Worm (Caenorhabditis elegans) whole organism, L3 larva: Measurements from ENCODE around the gene chpf-2.

Experiments
- R02D3.7 ChIP-seq: fragments of 150-350 bp; optimal IDR thresholded peaks from 2 replicates; lab custom pipeline; 2014; ENCODE audit warnings: missing biosample characterization, missing genetic modification characterization
- aly-2 ChIP-seq: fragments of 150-350 bp; optimal IDR thresholded peaks from 2 replicates; lab custom pipeline; 2014; ENCODE audit warnings: missing biosample characterization, missing genetic modification characterization
- ama-1 ChIP-seq: fragments of 150-350 bp; optimal IDR thresholded peaks from 2 replicates; lab custom pipeline; 2018
- ceh-16 ChIP-seq: sonication (generic microtip); optimal IDR thresholded peaks from 2 replicates; lab custom pipeline; 2017; ENCODE audit warnings: missing biosample characterization, missing genetic modification characterization
- ceh-28 ChIP-seq: fragments of 150-350 bp; optimal IDR thresholded peaks from 2 replicates; lab custom pipeline; 2014; ENCODE audit warnings: missing biosample characterization, missing genetic modification reagents, missing genetic modification characterization
- ceh-9 ChIP-seq: sonication (generic microtip); optimal IDR thresholded peaks from 2 replicates; lab custom pipeline; 2018; ENCODE audit warnings: missing biosample characterization, missing genetic modification characterization
- daf-12 ChIP-seq: fragments of 150-350 bp; optimal IDR thresholded peaks from 2 replicates; lab custom pipeline; 2014; ENCODE audit warnings: missing biosample characterization, missing genetic modification reagents, missing genetic modification characterization
- egl-27 ChIP-seq: sonication (generic microtip); optimal IDR thresholded peaks from 4 replicates; lab custom pipeline; 2017; ENCODE audit warnings: missing biosample characterization, missing genetic modification reagents, missing genetic modification characterization
- egl-5 ChIP-seq: fragments of 150-350 bp; optimal IDR thresholded peaks from 2 replicates; lab custom pipeline; 2017; ENCODE audit warnings: missing biosample characterization, missing genetic modification reagents, missing genetic modification characterization, inconsistent platforms
- elt-1 ChIP-seq: fragments of 150-350 bp; optimal IDR thresholded peaks from 2 replicates; lab custom pipeline; 2014; ENCODE audit warnings: missing biosample characterization, missing genetic modification characterization
- elt-2 ChIP-seq: sonication (generic microtip); optimal IDR thresholded peaks from 2 replicates; lab custom pipeline; 2016; ENCODE audit warnings: missing genetic modification reagents, mild to moderate bottlenecking, missing genetic modification characterization, missing compliant biosample characterization
- elt-3 ChIP-seq, 3 experiments: fragments of 150-350 bp in 1 of 3; sonication (generic microtip) in 2 of 3; optimal IDR thresholded peaks; 2 replicates in 2 of 3; 4 replicates in 1 of 3; lab custom pipeline; 2014 to 2017; ENCODE audit warnings: missing biosample characterization in 3 of 3, missing genetic modification characterization in 3 of 3
- eor-1 ChIP-seq, 2 experiments: fragments of 150-350 bp; optimal IDR thresholded peaks; 2 replicates each; lab custom pipeline; 2014 to 2018; ENCODE audit warnings: missing biosample characterization in 2 of 2, missing genetic modification characterization in 2 of 2
- fkh-2 ChIP-seq: fragments of 150-350 bp; optimal IDR thresholded peaks from 2 replicates; lab custom pipeline; 2014; ENCODE audit warnings: missing biosample characterization, missing genetic modification reagents, missing genetic modification characterization
- fos-1 ChIP-seq: fragments of 150-350 bp; optimal IDR thresholded peaks from 2 replicates; lab custom pipeline; 2014; ENCODE audit warnings: missing biosample characterization, missing genetic modification characterization
- hmg-11 ChIP-seq: sonication (generic microtip); optimal IDR thresholded peaks from 2 replicates; lab custom pipeline; 2016; ENCODE audit warnings: missing genetic modification characterization, missing compliant biosample characterization
- lsy-12 ChIP-seq: sonication (generic microtip); optimal IDR thresholded peaks from 2 replicates; lab custom pipeline; 2016; ENCODE audit warnings: mild to moderate bottlenecking, missing genetic modification characterization, missing compliant biosample characterization
- mdl-1 ChIP-seq: fragments of 150-350 bp; optimal IDR thresholded peaks from 2 replicates; lab custom pipeline; 2014; ENCODE audit warnings: missing biosample characterization, missing genetic modification characterization
- mml-1 ChIP-seq: fragments of 150-350 bp; sonication (generic microtip); optimal IDR thresholded peaks from 3 replicates; lab custom pipeline; 2014; ENCODE audit warnings: missing biosample characterization, missing genetic modification characterization
- nfya-1 ChIP-seq: sonication (generic microtip); optimal IDR thresholded peaks from 2 replicates; lab custom pipeline; 2017; ENCODE audit warnings: missing genetic modification characterization, mild to moderate bottlenecking, missing compliant biosample characterization, antibody characterized with exemption, moderate library complexity; ENCODE audit not compliant: insufficient read depth
- nhr-11 ChIP-seq: fragments of 150-350 bp; optimal IDR thresholded peaks from 2 replicates; lab custom pipeline; 2014; ENCODE audit warnings: missing biosample characterization, missing genetic modification characterization
- nhr-23 ChIP-seq: fragments of 150-350 bp; optimal IDR thresholded peaks from 2 replicates; lab custom pipeline; 2014; ENCODE audit warnings: missing biosample characterization, missing genetic modification reagents, missing genetic modification characterization
- nhr-237 ChIP-seq: fragments of 150-350 bp; optimal IDR thresholded peaks from 2 replicates; lab custom pipeline; 2014; ENCODE audit warnings: missing biosample characterization, missing genetic modification characterization
- nhr-25 ChIP-seq: sonication (generic microtip); optimal IDR thresholded peaks from 2 replicates; lab custom pipeline; 2017; ENCODE audit warnings: missing biosample characterization, missing genetic modification characterization
- nhr-28 ChIP-seq: fragments of 150-350 bp; optimal IDR thresholded peaks from 2 replicates; lab custom pipeline; 2014; ENCODE audit warnings: missing biosample characterization, missing genetic modification characterization
- nhr-43 ChIP-seq: sonication (generic microtip); optimal IDR thresholded peaks from 2 replicates; lab custom pipeline; 2016; ENCODE audit warnings: mild to moderate bottlenecking, missing genetic modification characterization, missing compliant biosample characterization; ENCODE audit not compliant: poor library complexity, severe bottlenecking
- nhr-67 ChIP-seq: fragments of 150-350 bp; optimal IDR thresholded peaks from 2 replicates; lab custom pipeline; 2014; ENCODE audit warnings: missing biosample characterization, missing genetic modification characterization
- nhr-76 ChIP-seq: fragments of 150-350 bp; sonication (generic microtip); optimal IDR thresholded peaks from 5 replicates; lab custom pipeline; 2014; ENCODE audit warnings: missing biosample characterization, missing genetic modification characterization
- skn-1 ChIP-seq: fragments of 150-350 bp; optimal IDR thresholded peaks from 2 replicates; lab custom pipeline; 2014; ENCODE audit warnings: missing biosample characterization, missing genetic modification characterization
- snpc-4 ChIP-seq: fragments of 150-350 bp; optimal IDR thresholded peaks from 2 replicates; lab custom pipeline; 2014; ENCODE audit warnings: missing biosample characterization, missing genetic modification characterization
- tbx-2 ChIP-seq: sonication (generic microtip); optimal IDR thresholded peaks from 2 replicates; lab custom pipeline; 2016; ENCODE audit warnings: mild to moderate bottlenecking, missing genetic modification characterization, missing compliant biosample characterization
- zag-1 ChIP-seq: fragments of 150-350 bp; optimal IDR thresholded peaks from 2 replicates; lab custom pipeline; 2014; ENCODE audit warnings: missing biosample characterization, missing genetic modification characterization
- ztf-11 ChIP-seq: fragments of 150-350 bp; optimal IDR thresholded peaks from 2 replicates; lab custom pipeline; 2014; ENCODE audit warnings: missing biosample characterization, missing genetic modification characterization
- ztf-4 ChIP-seq: fragments of 150-350 bp; optimal IDR thresholded peaks from 2 replicates; lab custom pipeline; 2014; ENCODE audit warnings: missing biosample characterization, missing genetic modification characterization

Gene chpf-2

ce11 chrV:3039282-3039681 is at the start of gene chpf-2:
Gene chpf-2 (minus strand): TSS chrV:3039382.
- TF ChIP-seq egl-27 (tag; lab: Kevin White, UChicago) (no peak), aly-2 (no peak), ceh-16 (no peak), nhr-23 (tag; lab: Kevin White, UChicago) (no peak), nhr-67 (tag; lab: Kevin White, UChicago) (no peak), nhr-25 (tag; lab: Kevin White, UChicago) (no peak), zag-1 (tag; lab: Kevin White, UChicago) (no peak), nhr-11 (no peak), nhr-76 (tag; lab: Kevin White, UChicago) (no peak), mml-1 (tag; lab: Kevin White, UChicago) (no peak), fkh-2 (tag; lab: Kevin White, UChicago) (no peak), lsy-12 (tag; lab: Kevin White, UChicago) (no peak), ztf-4 (no peak)

DNA sequence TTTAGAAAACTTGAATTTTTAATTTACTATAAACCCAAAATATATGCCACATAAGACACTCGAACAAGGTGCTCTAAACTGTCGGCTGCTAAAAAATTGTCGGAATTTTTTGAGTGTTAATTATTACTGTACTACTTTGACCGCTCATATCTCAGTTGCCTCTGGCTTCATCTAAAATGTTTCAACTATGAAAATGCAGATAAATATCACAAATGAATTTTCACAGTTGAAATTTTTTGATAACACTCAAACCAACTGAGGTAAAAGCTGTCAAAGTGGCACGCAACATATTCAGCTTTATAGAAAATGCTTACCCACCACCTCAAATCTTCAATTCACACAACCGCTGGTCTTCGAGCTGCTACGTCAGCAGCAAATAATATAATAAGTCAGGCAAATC is 49.6 kb upstream of the chpf-2 start, which contains the start of gene acs-21:
TSS of gene acs-21 (plus strand) at position 301 of the 400 bp plus-strand sequence.
- no peak for TF ChIP-seq skn-1 (tag; lab: Kevin White, UChicago)
- no peak for TF ChIP-seq ceh-9 (tag; lab: Kevin White, UChicago)
- no peak for TF ChIP-seq elt-3 (tag; optimal IDR thresholded peaks at IDR 0.05; lab: Kevin White, UChicago)

ce11 chrV:3086260-3086659 is 47.1 kb upstream of the chpf-2 start, which contains the start of gene srt-8:
Gene srt-8 (plus strand): TSS chrV:3086560.
- TF ChIP-seq nhr-28 (tag; lab: Kevin White, UChicago), result no peak
- no peak for TF ChIP-seq skn-1 (tag; lab: Kevin White, UChicago)
- no peak for TF ChIP-seq elt-1
- TF ChIP-seq snpc-4, result no peak
- no peak for TF ChIP-seq ceh-9 (tag; lab: Kevin White, UChicago)
- TF ChIP-seq nhr-43 (tag; lab: Kevin White, UChicago), result no peak
- TF ChIP-seq nfya-1, result no peak
- no peak for TF ChIP-seq daf-12 (tag; lab: Kevin White, UChicago)
- no peak for TF ChIP-seq nhr-23 (tag; lab: Kevin White, UChicago)
- no peak for TF ChIP-seq ztf-11 (tag; lab: Kevin White, UChicago)
- no peak for TF ChIP-seq mdl-1 (tag; lab: Kevin White, UChicago)
- TF ChIP-seq ceh-28 (tag; lab: Kevin White, UChicago), result no peak
- no peak for TF ChIP-seq nhr-25 (tag; lab: Kevin White, UChicago)
- no peak for TF ChIP-seq hmg-11 (tag; lab: Kevin White, UChicago)
- no peak for TF ChIP-seq elt-2 (tag; lab: Kevin White, UChicago)
- no peak for TF ChIP-seq nhr-11
- no peak for TF ChIP-seq R02D3.7 (tag; lab: Kevin White, UChicago)
- TF ChIP-seq nhr-237 (tag; lab: Kevin White, UChicago), result no peak

DNA sequence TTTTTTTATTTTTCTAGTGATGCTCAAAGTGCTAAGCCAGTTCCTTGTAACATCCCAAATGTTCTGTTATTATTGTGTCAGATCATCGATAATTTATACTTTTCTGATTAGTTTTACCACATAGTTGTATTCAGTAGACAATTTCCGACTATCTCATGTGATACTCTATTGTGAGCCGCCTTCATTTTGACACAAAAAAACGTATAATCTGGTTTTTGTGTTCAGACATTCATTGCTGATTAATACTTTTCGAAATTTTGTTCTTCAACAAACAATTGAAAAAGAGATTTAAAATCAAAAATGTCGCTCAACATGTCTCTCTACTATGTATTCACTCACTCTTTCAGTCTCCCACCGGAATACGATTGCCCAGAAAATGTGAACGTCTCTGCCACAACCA is 42.3 kb upstream of the chpf-2 start, which contains the start of gene srt-7:
TSS of gene srt-7 (plus strand) at position 301 of the 400 bp plus-strand sequence.
- TF ChIP-seq mml-1 (tag; lab: Kevin White, UChicago) (no peak), nhr-28 (tag; lab: Kevin White, UChicago) (no peak), ceh-28 (tag; lab: Kevin White, UChicago) (no peak), egl-5 (tag; lab: Kevin White, UChicago) (no peak), mdl-1 (tag; lab: Kevin White, UChicago) (no peak), tbx-2 (tag; lab: Kevin White, UChicago) (no peak), zag-1 (tag; lab: Kevin White, UChicago) (no peak), nhr-237 (tag; lab: Kevin White, UChicago) (no peak), fkh-2 (tag; lab: Kevin White, UChicago) (no peak), egl-27 (tag; lab: Kevin White, UChicago) (no peak), eor-1 (tag; optimal IDR thresholded peaks at IDR 0.05; lab: Kevin White, UChicago) (no peak), ama-1 (lab: Kevin White, UChicago) (no peak), lsy-12 (tag; lab: Kevin White, UChicago) (no peak), R02D3.7 (tag; lab: Kevin White, UChicago) (no peak), fos-1 (no peak), ztf-4 (no peak), elt-3 (tag; optimal IDR thresholded peaks at IDR 0.05; lab: Kevin White, UChicago) (no peak)

DNA sequence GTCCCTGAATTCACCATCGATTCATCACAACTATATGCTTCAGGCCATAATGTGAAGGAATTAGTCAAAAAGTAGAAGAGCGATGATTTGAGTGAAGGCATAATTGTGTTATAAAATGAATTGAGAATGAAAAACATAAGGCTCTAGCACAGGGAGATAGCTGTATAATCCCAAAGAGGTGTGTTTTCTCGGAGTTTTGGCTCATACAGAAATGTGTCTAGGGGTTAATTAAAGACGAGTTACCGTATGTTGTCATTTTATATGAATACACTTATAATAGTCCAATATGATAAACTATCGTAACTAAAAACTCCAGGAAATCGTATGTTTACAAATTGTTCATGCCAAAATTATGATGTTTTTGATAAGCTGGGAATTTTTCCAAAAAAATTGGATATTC is 41.6 kb upstream of the chpf-2 start, which contains the start of gene srt-5:
TSS of gene srt-5 (minus strand) at position 101 of the 400 bp plus-strand sequence.
- no peak for TF ChIP-seq elt-3 (tag; optimal IDR thresholded peaks at IDR 0.05; lab: Kevin White, UChicago)
- TF ChIP-seq R02D3.7 (tag; lab: Kevin White, UChicago), result no peak
